Worm (Caenorhabditis elegans) whole organism, L2 larva: ENCODE data around the gene C16D9.9.
A peak's percentile ranks its signal among the peaks of the same experiment; 100 is the strongest.

Experiments used
- F13H6.1 ChIP-seq: sonication (generic microtip); optimal IDR thresholded peaks from 2 replicates; lab custom pipeline; 2016; ENCODE audit warnings: missing genetic modification characterization, missing compliant biosample characterization
- R02D3.7 ChIP-seq: fragments of 150-350 bp; optimal IDR thresholded peaks from 2 replicates; lab custom pipeline; 2014; ENCODE audit warnings: missing biosample characterization, missing genetic modification characterization
- ZK546.5 ChIP-seq: sonication (generic microtip); optimal IDR thresholded peaks from 2 replicates; lab custom pipeline; 2017; ENCODE audit warnings: missing biosample characterization, missing genetic modification characterization
- alr-1 ChIP-seq: fragments of 150-350 bp; optimal IDR thresholded peaks from 2 replicates; lab custom pipeline; 2014; ENCODE audit warnings: missing biosample characterization, missing genetic modification characterization
- aly-2 ChIP-seq: fragments of 150-350 bp; optimal IDR thresholded peaks from 2 replicates; lab custom pipeline; 2014; ENCODE audit warnings: missing biosample characterization, missing genetic modification characterization
- blmp-1 ChIP-seq: sonication (generic microtip); optimal IDR thresholded peaks from 2 replicates; lab custom pipeline; 2017; ENCODE audit warnings: missing genetic modification characterization, mild to moderate bottlenecking, missing compliant biosample characterization, antibody characterized with exemption, moderate library complexity; ENCODE audit not compliant: insufficient read depth
- ceh-82 ChIP-seq: fragments of 150-350 bp; optimal IDR thresholded peaks from 2 replicates; lab custom pipeline; 2014; ENCODE audit warnings: missing biosample characterization, missing genetic modification characterization
- crh-2 ChIP-seq: sonication (generic microtip); optimal IDR thresholded peaks from 2 replicates; lab custom pipeline; 2017; ENCODE audit warnings: missing biosample characterization, missing genetic modification characterization
- dmd-4 ChIP-seq: sonication (generic microtip); optimal IDR thresholded peaks from 2 replicates; lab custom pipeline; 2017; ENCODE audit warnings: missing biosample characterization, missing genetic modification characterization
- egl-27 ChIP-seq: sonication (generic microtip); optimal IDR thresholded peaks from 3 replicates; lab custom pipeline; 2017; ENCODE audit warnings: missing biosample characterization, missing genetic modification reagents, missing genetic modification characterization
- elt-1 ChIP-seq: fragments of 150-350 bp; optimal IDR thresholded peaks from 2 replicates; lab custom pipeline; 2014; ENCODE audit warnings: missing biosample characterization, missing genetic modification characterization
- elt-3 ChIP-seq: sonication (generic microtip); optimal IDR thresholded peaks from 2 replicates; lab custom pipeline; 2017; ENCODE audit warnings: missing biosample characterization, missing genetic modification characterization
- fos-1 ChIP-seq: fragments of 150-350 bp; optimal IDR thresholded peaks from 2 replicates; lab custom pipeline; 2014; ENCODE audit warnings: missing biosample characterization, missing genetic modification characterization
- gmeb-1 ChIP-seq: fragments of 150-350 bp; optimal IDR thresholded peaks from 2 replicates; lab custom pipeline; 2014; ENCODE audit warnings: missing biosample characterization, missing genetic modification characterization
- lin-13 ChIP-seq: fragments of 150-350 bp; optimal IDR thresholded peaks from 2 replicates; lab custom pipeline; 2014; ENCODE audit warnings: missing biosample characterization, missing genetic modification reagents, missing genetic modification characterization
- lsy-2 ChIP-seq, 2 experiments: fragments of 150-350 bp in 1 of 2; sonication (generic microtip) in 1 of 2; optimal IDR thresholded peaks; 2 replicates each; lab custom pipeline; 2014 to 2017; ENCODE audit warnings: missing biosample characterization in 2 of 2, missing genetic modification characterization in 2 of 2
- mbf-1 ChIP-seq: sonication (generic microtip); optimal IDR thresholded peaks from 2 replicates; lab custom pipeline; 2017; ENCODE audit warnings: missing biosample characterization, missing genetic modification characterization
- mdl-1 ChIP-seq, 2 experiments: fragments of 150-350 bp in 1 of 2; sonication (generic microtip) in 1 of 2; optimal IDR thresholded peaks; 2 replicates each; lab custom pipeline; 2017; ENCODE audit warnings: missing biosample characterization in 2 of 2, missing genetic modification characterization in 2 of 2
- nhr-12 ChIP-seq: fragments of 150-350 bp; optimal IDR thresholded peaks from 2 replicates; lab custom pipeline; 2014; ENCODE audit warnings: missing biosample characterization, missing genetic modification characterization
- nhr-129 ChIP-seq: fragments of 150-350 bp; optimal IDR thresholded peaks from 2 replicates; lab custom pipeline; 2014; ENCODE audit warnings: missing biosample characterization, missing genetic modification characterization
- nhr-21 ChIP-seq: fragments of 150-350 bp; optimal IDR thresholded peaks from 2 replicates; lab custom pipeline; 2014; ENCODE audit warnings: missing biosample characterization, missing genetic modification characterization
- nhr-23 ChIP-seq: fragments of 150-350 bp; optimal IDR thresholded peaks from 2 replicates; lab custom pipeline; 2014; ENCODE audit warnings: missing biosample characterization, missing genetic modification reagents, missing genetic modification characterization
- nhr-237 ChIP-seq: fragments of 150-350 bp; optimal IDR thresholded peaks from 2 replicates; lab custom pipeline; 2014; ENCODE audit warnings: missing biosample characterization, missing genetic modification characterization
- nhr-77 ChIP-seq: fragments of 150-350 bp; optimal IDR thresholded peaks from 2 replicates; lab custom pipeline; 2014; ENCODE audit warnings: missing biosample characterization, missing genetic modification characterization
- sem-4 ChIP-seq: fragments of 150-350 bp; optimal IDR thresholded peaks from 2 replicates; lab custom pipeline; 2014; ENCODE audit warnings: missing biosample characterization, missing genetic modification reagents, missing genetic modification characterization
- skn-1 ChIP-seq: sonication (generic microtip); optimal IDR thresholded peaks from 2 replicates; lab custom pipeline; 2017; ENCODE audit warnings: missing biosample characterization, missing genetic modification characterization
- sma-3 ChIP-seq: sonication (generic microtip); optimal IDR thresholded peaks from 2 replicates; lab custom pipeline; 2016; ENCODE audit warnings: missing genetic modification reagents, missing genetic modification characterization, missing compliant biosample characterization
- sma-9 ChIP-seq, 2 experiments: fragments of 150-350 bp in 1 of 2; sonication (generic microtip) in 1 of 2; optimal IDR thresholded peaks; 2 replicates each; lab custom pipeline; 2014 to 2016; ENCODE audit warnings: missing genetic modification characterization in 2 of 2, mild to moderate bottlenecking in 1 of 2, missing biosample characterization in 1 of 2, missing compliant biosample characterization in 1 of 2, missing genetic modification reagents in 1 of 2, moderate library complexity in 1 of 2
- snpc-4 ChIP-seq: fragments of 150-350 bp; optimal IDR thresholded peaks from 2 replicates; lab custom pipeline; 2014; ENCODE audit warnings: missing biosample characterization, missing genetic modification characterization
- unc-39 ChIP-seq: fragments of 150-350 bp; optimal IDR thresholded peaks from 2 replicates; lab custom pipeline; 2014; ENCODE audit warnings: missing biosample characterization, missing genetic modification characterization
- unc-62 ChIP-seq: fragments of 150-350 bp; optimal IDR thresholded peaks from 2 replicates; lab custom pipeline; 2014; ENCODE audit warnings: missing biosample characterization, missing genetic modification reagents, missing genetic modification characterization
- zag-1 ChIP-seq: fragments of 150-350 bp; optimal IDR thresholded peaks from 2 replicates; lab custom pipeline; 2014; ENCODE audit warnings: missing biosample characterization, missing genetic modification characterization
- ztf-11 ChIP-seq: sonication (generic microtip); optimal IDR thresholded peaks from 2 replicates; lab custom pipeline; 2017; ENCODE audit warnings: missing biosample characterization, missing genetic modification characterization
- ztf-4 ChIP-seq: fragments of 150-350 bp; optimal IDR thresholded peaks from 2 replicates; lab custom pipeline; 2014; ENCODE audit warnings: missing biosample characterization, missing genetic modification characterization

Gene C16D9.9

DNA sequence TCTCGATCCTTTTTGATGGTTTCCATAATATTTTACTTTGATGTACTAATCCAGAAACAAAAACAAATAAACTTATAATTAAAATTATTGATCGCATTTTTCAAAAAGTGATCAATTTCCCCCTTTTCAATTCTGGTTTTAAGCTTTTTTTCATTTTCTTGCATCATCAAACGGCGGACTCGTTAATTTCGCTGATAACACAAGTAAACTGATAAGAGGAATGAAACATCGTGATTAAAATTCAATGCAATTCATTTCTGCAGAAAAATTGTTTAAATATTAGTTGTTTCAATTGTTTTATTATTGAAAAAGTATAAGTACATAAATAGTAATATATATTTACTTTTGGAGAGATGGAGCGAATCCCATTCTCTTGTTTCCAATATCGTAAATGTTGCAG is 3.2 kb downstream of the C16D9.9 start:
- no peak for TF ChIP-seq egl-27 (tag; lab: Kevin White, UChicago)
- TF ChIP-seq alr-1 (tag; lab: Kevin White, UChicago): no peak
- no peak for TF ChIP-seq ztf-4
- peak; percentile 73 for TF ChIP-seq fos-1 (tag; lab: Kevin White, UChicago)
- peak; percentile 34 for TF ChIP-seq sma-3 (GFP tag; lab: Kevin White, UChicago)
- no peak for TF ChIP-seq skn-1 (tag; lab: Kevin White, UChicago)
- TF ChIP-seq sem-4 (tag; lab: Kevin White, UChicago): no peak
- TF ChIP-seq nhr-23 (tag; lab: Kevin White, UChicago): no peak
- no peak for TF ChIP-seq R02D3.7 (tag; lab: Kevin White, UChicago)
- no peak for TF ChIP-seq nhr-21 (tag; lab: Kevin White, UChicago)
- TF ChIP-seq dmd-4 (tag; lab: Kevin White, UChicago): no peak
- TF ChIP-seq zag-1: no peak
- peak; percentile 66 for TF ChIP-seq nhr-129
- no peak for TF ChIP-seq mdl-1 (tag; optimal IDR thresholded peaks at IDR 0.05; lab: Kevin White, UChicago)
- peak; percentile 71 for TF ChIP-seq gmeb-1 (tag; lab: Kevin White, UChicago)
- TF ChIP-seq crh-2: peak; percentile 77
- no peak for TF ChIP-seq unc-39 (tag; lab: Kevin White, UChicago)
- TF ChIP-seq nhr-237 (tag; lab: Kevin White, UChicago): no peak
- TF ChIP-seq sma-9 (GFP tag; optimal IDR thresholded peaks at IDR 0.05; lab: Kevin White, UChicago): peak; percentile 63
- TF ChIP-seq sma-9 (tag; optimal IDR thresholded peaks at IDR 0.05; lab: Kevin White, UChicago): no peak
- no peak for TF ChIP-seq unc-62 (GFP tag; lab: Kevin White, UChicago)
- no peak for TF ChIP-seq elt-3
- TF ChIP-seq lin-13 (GFP tag; lab: Kevin White, UChicago): peak; percentile 16
- no peak for TF ChIP-seq nhr-77 (tag; lab: Kevin White, UChicago)
- no peak for TF ChIP-seq ztf-11 (tag; lab: Kevin White, UChicago)
- no peak for TF ChIP-seq mbf-1 (tag; lab: Kevin White, UChicago)
- TF ChIP-seq nhr-12 (tag; lab: Kevin White, UChicago): no peak
- no peak for TF ChIP-seq elt-1 (tag; lab: Kevin White, UChicago)
- TF ChIP-seq F13H6.1 (tag; lab: Kevin White, UChicago): no peak
- no peak for TF ChIP-seq ceh-82 (tag; lab: Kevin White, UChicago)
- no peak for TF ChIP-seq ZK546.5 (tag; lab: Kevin White, UChicago)
- TF ChIP-seq lsy-2 (tag; optimal IDR thresholded peaks at IDR 0.05; lab: Kevin White, UChicago): peak in 1 of 2 experiments; percentile 24

ce11 chrV:8268902-8269301 is 4.9 kb downstream of the C16D9.9 start, which contains the start of the genes asp-6 and asp-12:
Gene asp-6 (minus strand): TSS chrV:8268937.
Gene asp-12 (plus strand): TSS chrV:8269210.
- TF ChIP-seq fos-1 (tag; lab: Kevin White, UChicago) (peak; percentile 8), sma-9 (GFP tag; optimal IDR thresholded peaks at IDR 0.05; lab: Kevin White, UChicago) (peak; percentile 35), sma-9 (tag; optimal IDR thresholded peaks at IDR 0.05; lab: Kevin White, UChicago) (no peak), gmeb-1 (tag; lab: Kevin White, UChicago) (no peak), elt-1 (tag; lab: Kevin White, UChicago) (no peak), blmp-1 (tag; lab: Kevin White, UChicago) (no peak)

- peak; percentile 2 for TF ChIP-seq fos-1 (tag; lab: Kevin White, UChicago)
- peak; percentile 9 for TF ChIP-seq sma-3 (GFP tag; lab: Kevin White, UChicago)
- peak; percentile 55 for TF ChIP-seq sma-9 (GFP tag; optimal IDR thresholded peaks at IDR 0.05; lab: Kevin White, UChicago)
- no peak for TF ChIP-seq sma-9 (tag; optimal IDR thresholded peaks at IDR 0.05; lab: Kevin White, UChicago)
- no peak for TF ChIP-seq elt-3
- TF ChIP-seq, all 48 proteins: peak for 3
These were observed 5.8 kb downstream of the C16D9.9 start for ce11 chrV:8269878-8270277.

DNA sequence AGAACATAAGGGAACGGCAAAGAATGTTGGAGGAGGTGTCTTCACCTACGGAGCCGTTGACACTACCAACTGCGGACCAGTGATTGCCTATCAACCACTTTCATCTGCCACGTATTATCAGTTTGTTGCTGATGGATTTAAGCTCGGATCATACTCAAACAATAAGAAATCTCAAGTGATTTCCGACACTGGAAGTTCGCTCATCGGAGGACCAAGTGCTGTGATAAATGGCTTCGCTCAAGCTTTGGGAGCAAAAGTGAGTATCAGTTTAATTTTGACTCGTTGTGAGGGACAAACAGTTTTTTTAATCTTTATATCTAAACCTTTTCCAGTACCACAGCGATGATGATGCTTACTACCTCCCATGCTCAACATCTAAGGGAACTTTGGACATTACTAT is 7.4 kb downstream of the C16D9.9 start:
- TF ChIP-seq zag-1 (no peak), mdl-1 (tag; optimal IDR thresholded peaks at IDR 0.05; lab: Kevin White, UChicago) (no peak), crh-2 (no peak), skn-1 (tag; lab: Kevin White, UChicago) (no peak), ztf-11 (tag; lab: Kevin White, UChicago) (no peak), snpc-4 (tag; lab: Kevin White, UChicago) (no peak), ztf-4 (no peak), elt-3 (no peak), nhr-77 (tag; lab: Kevin White, UChicago) (no peak), nhr-21 (tag; lab: Kevin White, UChicago) (no peak), R02D3.7 (tag; lab: Kevin White, UChicago) (no peak), mbf-1 (tag; lab: Kevin White, UChicago) (no peak), aly-2 (tag; lab: Kevin White, UChicago) (no peak), ZK546.5 (tag; lab: Kevin White, UChicago) (no peak), unc-62 (GFP tag; lab: Kevin White, UChicago) (no peak)
